Fruit fly (Drosophila melanogaster): Measurements from ENCODE around the gene CG12121.

CG12121 gene

DNA sequence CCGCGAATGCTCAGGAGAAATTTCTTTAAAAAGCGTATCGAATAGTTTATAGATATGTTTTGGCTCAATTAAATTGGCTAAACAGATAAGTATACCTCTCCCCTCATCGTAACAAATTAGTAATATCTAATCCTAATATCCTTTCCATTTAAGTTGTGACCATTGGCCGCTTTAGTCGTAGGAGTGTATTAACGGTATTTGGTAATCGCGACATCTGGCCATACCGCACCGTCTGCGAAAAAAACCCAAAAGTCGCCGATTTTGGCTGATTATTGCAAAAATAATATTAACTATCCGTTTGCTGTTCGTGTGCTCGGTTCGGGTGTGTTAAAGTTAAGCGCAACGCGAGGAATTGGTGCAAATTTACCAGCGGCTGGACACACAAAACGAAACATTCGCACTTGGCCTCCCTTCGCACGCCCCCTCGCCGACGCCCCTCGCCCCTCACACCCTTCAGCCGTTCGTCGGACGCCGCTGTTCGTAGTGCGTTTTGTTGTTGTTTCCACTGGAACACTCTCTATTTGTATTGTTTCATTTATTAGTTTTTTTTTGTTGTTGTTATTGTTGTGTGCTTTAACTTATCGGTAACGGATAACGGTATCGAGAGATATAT is 15.1 kb upstream of the CG12121 start, which contains the start of the genes amx and Dsor1 (continued):
- TF ChIP-seq Side (GFP tag; optimal IDR thresholded peaks at IDR 0.05) = no peak
- no peak for TF ChIP-seq CG2678 (tag; optimal IDR thresholded peaks at IDR 0.05)
- TF ChIP-seq Jarid2 (GFP tag; optimal IDR thresholded peaks at IDR 0.05) = no peak
- no peak for TF ChIP-seq dmrt99B (tag; optimal IDR thresholded peaks at IDR 0.05)
- no peak for TF ChIP-seq H15 (GFP tag; IDR thresholded peaks at IDR 0.05)
- TF ChIP-seq lola (GFP tag; optimal IDR thresholded peaks at IDR 0.05) = no peak
- TF ChIP-seq Sin3A (optimal IDR thresholded peaks at IDR 0.05) = peak; percentile 52
- no peak for TF ChIP-seq CG4820 (GFP tag; optimal IDR thresholded peaks at IDR 0.05)
- TF ChIP-seq chif (GFP tag; optimal IDR thresholded peaks at IDR 0.05) = no peak
- TF ChIP-seq CG12236 (GFP tag; optimal IDR thresholded peaks at IDR 0.05) = no peak
- TF ChIP-seq Atf6 (GFP tag; IDR thresholded peaks at IDR 0.05) = no peak
- no peak for TF ChIP-seq Kr (GFP tag; optimal IDR thresholded peaks at IDR 0.05)
- TF ChIP-seq CG34224 (GFP tag; IDR thresholded peaks at IDR 0.05; ENCODE audit: partially characterized antibody) = no peak
- no peak for TF ChIP-seq Doc3 (GFP tag; IDR thresholded peaks at IDR 0.05; ENCODE audit: partially characterized antibody)
- no peak for TF ChIP-seq gsb-n (tag; optimal IDR thresholded peaks at IDR 0.05)
- TF ChIP-seq p53 (GFP tag; optimal IDR thresholded peaks at IDR 0.05) = no peak
- no peak for TF ChIP-seq br (optimal IDR thresholded peaks at IDR 0.05)
- no peak for TF ChIP-seq slp2 (GFP tag; optimal IDR thresholded peaks at IDR 0.05)
- no peak for TF ChIP-seq caup (GFP tag; optimal IDR thresholded peaks at IDR 0.05; ENCODE audit: severe bottlenecking)
- no peak for TF ChIP-seq CG7987 (GFP tag; optimal IDR thresholded peaks at IDR 0.05)
- no peak for TF ChIP-seq tup (GFP tag; optimal IDR thresholded peaks at IDR 0.05)
- 0 out of 2 replicates have a peak, but pooled peaks have one; percentile 41 for TF ChIP-seq rib (GFP tag; IDR thresholded peaks at IDR 0.05)
- no peak for TF ChIP-seq crc (GFP tag; optimal IDR thresholded peaks at IDR 0.05)
- TF ChIP-seq CG10366 (GFP tag; IDR thresholded peaks at IDR 0.05) = no peak
- TF ChIP-seq ATbp (GFP tag; optimal IDR thresholded peaks at IDR 0.05) = no peak
- peak; percentile 7 for TF ChIP-seq CG30020 (tag; optimal IDR thresholded peaks at IDR 0.05)
- no peak for TF ChIP-seq tap (tag; optimal IDR thresholded peaks at IDR 0.05)
- TF ChIP-seq CG8359 (GFP tag; optimal IDR thresholded peaks at IDR 0.05; ENCODE audit: borderline replicate concordance) = no peak
- no peak for TF ChIP-seq run (tag; optimal IDR thresholded peaks at IDR 0.05)
- no peak for TF ChIP-seq CG1832 (GFP tag; optimal IDR thresholded peaks at IDR 0.05)
- TF ChIP-seq her (GFP tag; optimal IDR thresholded peaks at IDR 0.05) = no peak
- TF ChIP-seq Mes4 (GFP tag; optimal IDR thresholded peaks at IDR 0.05) = no peak
- no peak for TF ChIP-seq aop (GFP tag; IDR thresholded peaks at IDR 0.05)
- no peak for TF ChIP-seq CG7928 (GFP tag; optimal IDR thresholded peaks at IDR 0.05)
- no peak for TF ChIP-seq CG12104 (GFP tag; optimal IDR thresholded peaks at IDR 0.05)
- peak; percentile 26 for TF ChIP-seq Ets97D (GFP tag; optimal IDR thresholded peaks at IDR 0.05)
- no peak for TF ChIP-seq Fer1 (GFP tag; optimal IDR thresholded peaks at IDR 0.05)
- no peak for TF ChIP-seq CG10431 (GFP tag; optimal IDR thresholded peaks at IDR 0.05)
- no peak for TF ChIP-seq insv (GFP tag; optimal IDR thresholded peaks at IDR 0.05)
- TF ChIP-seq Asciz (GFP tag; optimal IDR thresholded peaks at IDR 0.05) = no peak
- TF ChIP-seq croc (GFP tag; conservative IDR thresholded peaks at IDR 0.05) = no peak
- no peak for TF ChIP-seq CG15011 (GFP tag; optimal IDR thresholded peaks at IDR 0.05)
- TF ChIP-seq PHDP (tag; optimal IDR thresholded peaks at IDR 0.05) = no peak
- no peak for TF ChIP-seq CG31441 (GFP tag; IDR thresholded peaks at IDR 0.05)
- TF ChIP-seq fd64A (GFP tag; optimal IDR thresholded peaks at IDR 0.05) = no peak
- no peak for TF ChIP-seq lbe (GFP tag; optimal IDR thresholded peaks at IDR 0.05)
- TF ChIP-seq ac (GFP tag; optimal IDR thresholded peaks at IDR 0.05) = no peak
- no peak for TF ChIP-seq CG8281 (tag; optimal IDR thresholded peaks at IDR 0.05)
- no peak for TF ChIP-seq en (GFP tag; optimal IDR thresholded peaks at IDR 0.05)
- no peak for TF ChIP-seq Hand (GFP tag; optimal IDR thresholded peaks at IDR 0.05)
- TF ChIP-seq cad (GFP tag; optimal IDR thresholded peaks at IDR 0.05) = no peak

All from whole organism, embryonic.